Worm (Caenorhabditis elegans) whole organism, L3 larva: Measurements from ENCODE around the gene abhd-5.2.
A peak's percentile ranks its signal among the peaks of the same experiment; 100 is the strongest.

ENCODE experiments used
- R02D3.7 ChIP-seq: fragments of 150-350 bp; optimal IDR thresholded peaks from 2 replicates; lab custom pipeline; 2014; ENCODE audit warnings: missing biosample characterization, missing genetic modification characterization
- ZK546.5 ChIP-seq: sonication (generic microtip); optimal IDR thresholded peaks from 2 replicates; lab custom pipeline; 2017; ENCODE audit warnings: missing biosample characterization, missing genetic modification characterization
- aly-2 ChIP-seq: fragments of 150-350 bp; optimal IDR thresholded peaks from 2 replicates; lab custom pipeline; 2014; ENCODE audit warnings: missing biosample characterization, missing genetic modification characterization
- ceh-16 ChIP-seq: sonication (generic microtip); optimal IDR thresholded peaks from 2 replicates; lab custom pipeline; 2017; ENCODE audit warnings: missing biosample characterization, missing genetic modification characterization
- ceh-82 ChIP-seq: fragments of 150-350 bp; optimal IDR thresholded peaks from 2 replicates; lab custom pipeline; 2014; ENCODE audit warnings: missing biosample characterization, missing genetic modification characterization
- daf-12 ChIP-seq: fragments of 150-350 bp; optimal IDR thresholded peaks from 2 replicates; lab custom pipeline; 2014; ENCODE audit warnings: missing biosample characterization, missing genetic modification reagents, missing genetic modification characterization
- egl-27 ChIP-seq: sonication (generic microtip); optimal IDR thresholded peaks from 4 replicates; lab custom pipeline; 2017; ENCODE audit warnings: missing biosample characterization, missing genetic modification reagents, missing genetic modification characterization
- egl-5 ChIP-seq: fragments of 150-350 bp; optimal IDR thresholded peaks from 2 replicates; lab custom pipeline; 2017; ENCODE audit warnings: missing biosample characterization, missing genetic modification reagents, missing genetic modification characterization, inconsistent platforms
- elt-2 ChIP-seq: sonication (generic microtip); optimal IDR thresholded peaks from 2 replicates; lab custom pipeline; 2016; ENCODE audit warnings: missing genetic modification reagents, mild to moderate bottlenecking, missing genetic modification characterization, missing compliant biosample characterization
- elt-3 ChIP-seq, 3 experiments: fragments of 150-350 bp in 1 of 3; sonication (generic microtip) in 2 of 3; optimal IDR thresholded peaks; 2 replicates in 2 of 3; 4 replicates in 1 of 3; lab custom pipeline; 2014 to 2017; ENCODE audit warnings: missing biosample characterization in 3 of 3, missing genetic modification characterization in 3 of 3
- eor-1 ChIP-seq, 2 experiments: fragments of 150-350 bp; optimal IDR thresholded peaks; 2 replicates each; lab custom pipeline; 2014 to 2018; ENCODE audit warnings: missing biosample characterization in 2 of 2, missing genetic modification characterization in 2 of 2
- fkh-10 ChIP-seq: sonication (generic microtip); optimal IDR thresholded peaks from 2 replicates; lab custom pipeline; 2017; ENCODE audit warnings: missing biosample characterization, missing genetic modification reagents, missing genetic modification characterization
- hmg-11 ChIP-seq: sonication (generic microtip); optimal IDR thresholded peaks from 2 replicates; lab custom pipeline; 2016; ENCODE audit warnings: missing genetic modification characterization, missing compliant biosample characterization
- jun-1 ChIP-seq: fragments of 150-350 bp; optimal IDR thresholded peaks from 2 replicates; lab custom pipeline; 2014; ENCODE audit warnings: missing biosample characterization, missing genetic modification reagents, missing genetic modification characterization
- lin-39 ChIP-seq: fragments of 150-350 bp; optimal IDR thresholded peaks from 2 replicates; lab custom pipeline; 2018; ENCODE audit warnings: missing biosample characterization, missing genetic modification reagents, missing genetic modification characterization
- lsy-12 ChIP-seq: sonication (generic microtip); optimal IDR thresholded peaks from 2 replicates; lab custom pipeline; 2016; ENCODE audit warnings: mild to moderate bottlenecking, missing genetic modification characterization, missing compliant biosample characterization
- mdl-1 ChIP-seq: fragments of 150-350 bp; optimal IDR thresholded peaks from 2 replicates; lab custom pipeline; 2014; ENCODE audit warnings: missing biosample characterization, missing genetic modification characterization
- nfya-1 ChIP-seq: sonication (generic microtip); optimal IDR thresholded peaks from 2 replicates; lab custom pipeline; 2017; ENCODE audit warnings: missing genetic modification characterization, mild to moderate bottlenecking, missing compliant biosample characterization, antibody characterized with exemption, moderate library complexity; ENCODE audit not compliant: insufficient read depth
- nhr-11 ChIP-seq: fragments of 150-350 bp; optimal IDR thresholded peaks from 2 replicates; lab custom pipeline; 2014; ENCODE audit warnings: missing biosample characterization, missing genetic modification characterization
- nhr-12 ChIP-seq: fragments of 150-350 bp; optimal IDR thresholded peaks from 2 replicates; lab custom pipeline; 2014; ENCODE audit warnings: missing biosample characterization, missing genetic modification characterization
- nhr-25 ChIP-seq: sonication (generic microtip); optimal IDR thresholded peaks from 2 replicates; lab custom pipeline; 2017; ENCODE audit warnings: missing biosample characterization, missing genetic modification characterization
- nhr-28 ChIP-seq: fragments of 150-350 bp; optimal IDR thresholded peaks from 2 replicates; lab custom pipeline; 2014; ENCODE audit warnings: missing biosample characterization, missing genetic modification characterization
- nhr-43 ChIP-seq: sonication (generic microtip); optimal IDR thresholded peaks from 2 replicates; lab custom pipeline; 2016; ENCODE audit warnings: mild to moderate bottlenecking, missing genetic modification characterization, missing compliant biosample characterization; ENCODE audit not compliant: poor library complexity, severe bottlenecking
- nhr-67 ChIP-seq: fragments of 150-350 bp; optimal IDR thresholded peaks from 2 replicates; lab custom pipeline; 2014; ENCODE audit warnings: missing biosample characterization, missing genetic modification characterization
- nhr-76 ChIP-seq: fragments of 150-350 bp; sonication (generic microtip); optimal IDR thresholded peaks from 5 replicates; lab custom pipeline; 2014; ENCODE audit warnings: missing biosample characterization, missing genetic modification characterization
- pha-4 ChIP-seq: fragments of 150-350 bp; optimal IDR thresholded peaks from 2 replicates; lab custom pipeline; 2014; ENCODE audit warnings: missing biosample characterization, missing genetic modification reagents, missing genetic modification characterization
- pqm-1 ChIP-seq: fragments of 150-350 bp; optimal IDR thresholded peaks from 2 replicates; lab custom pipeline; 2017; ENCODE audit warnings: missing biosample characterization, missing genetic modification characterization, inconsistent platforms
- sea-2 ChIP-seq: fragments of 150-350 bp; sonication (generic microtip); optimal IDR thresholded peaks from 4 replicates; lab custom pipeline; 2014; ENCODE audit warnings: missing biosample characterization, missing genetic modification reagents, missing genetic modification characterization
- skn-1 ChIP-seq: fragments of 150-350 bp; optimal IDR thresholded peaks from 2 replicates; lab custom pipeline; 2014; ENCODE audit warnings: missing biosample characterization, missing genetic modification characterization
- snpc-4 ChIP-seq: fragments of 150-350 bp; optimal IDR thresholded peaks from 2 replicates; lab custom pipeline; 2014; ENCODE audit warnings: missing biosample characterization, missing genetic modification characterization
- tbx-2 ChIP-seq: sonication (generic microtip); optimal IDR thresholded peaks from 2 replicates; lab custom pipeline; 2016; ENCODE audit warnings: mild to moderate bottlenecking, missing genetic modification characterization, missing compliant biosample characterization
- unc-39 ChIP-seq: sonication (generic microtip); optimal IDR thresholded peaks from 4 replicates; lab custom pipeline; 2017; ENCODE audit warnings: missing biosample characterization, missing genetic modification characterization
- unc-62 ChIP-seq: fragments of 150-350 bp; sonication (generic microtip); optimal IDR thresholded peaks from 4 replicates; lab custom pipeline; 2014; ENCODE audit warnings: missing biosample characterization, missing genetic modification reagents, missing genetic modification characterization
- zag-1 ChIP-seq: fragments of 150-350 bp; optimal IDR thresholded peaks from 2 replicates; lab custom pipeline; 2014; ENCODE audit warnings: missing biosample characterization, missing genetic modification characterization
- ztf-11 ChIP-seq: fragments of 150-350 bp; optimal IDR thresholded peaks from 2 replicates; lab custom pipeline; 2014; ENCODE audit warnings: missing biosample characterization, missing genetic modification characterization

The abhd-5.2 gene

ce11 chrV:4842544-4842943, 1.9 kb upstream of the abhd-5.2 start, which contains the start of the genes cwp-2 and cwp-3:
Gene cwp-2, minus strand, starts transcription at chrV:4842644.
Gene cwp-3, plus strand, starts transcription at chrV:4842836.
- TF ChIP-seq pqm-1 (tag; lab: Kevin White, UChicago), result no peak
- no peak for TF ChIP-seq fkh-10 (GFP tag; lab: Kevin White, UChicago)
- no peak for TF ChIP-seq egl-5 (tag; lab: Kevin White, UChicago)
- TF ChIP-seq nhr-43 (tag; lab: Kevin White, UChicago), result no peak

- no peak for TF ChIP-seq ztf-11
- no peak for TF ChIP-seq egl-27 (tag; lab: Kevin White, UChicago)
- no peak for TF ChIP-seq pqm-1 (tag; lab: Kevin White, UChicago)
- no peak for TF ChIP-seq ZK546.5 (tag; lab: Kevin White, UChicago)
- TF ChIP-seq elt-3 (tag; optimal IDR thresholded peaks at IDR 0.05; lab: Kevin White, UChicago), result no peak
- TF ChIP-seq skn-1 (tag; lab: Kevin White, UChicago), result no peak
- TF ChIP-seq daf-12 (tag; lab: Kevin White, UChicago), result no peak
- no peak for TF ChIP-seq nhr-28
- TF ChIP-seq ceh-16 (tag; lab: Kevin White, UChicago), result no peak
- no peak for TF ChIP-seq egl-5 (tag; lab: Kevin White, UChicago)
- no peak for TF ChIP-seq hmg-11 (tag; lab: Kevin White, UChicago)
- TF ChIP-seq jun-1 (tag; lab: Kevin White, UChicago), result no peak
- no peak for TF ChIP-seq nhr-76 (tag; lab: Kevin White, UChicago)
- TF ChIP-seq tbx-2 (tag; lab: Kevin White, UChicago), result no peak
- TF ChIP-seq nhr-11, result no peak
- no peak for TF ChIP-seq nhr-25 (tag; lab: Kevin White, UChicago)
- no peak for TF ChIP-seq nhr-43 (tag; lab: Kevin White, UChicago)
- TF ChIP-seq snpc-4 (tag; lab: Kevin White, UChicago), result no peak
- no peak for TF ChIP-seq sea-2
Observed at ce11 chrV:4846507-4846906, 2.0 kb downstream of the abhd-5.2 start.

DNA sequence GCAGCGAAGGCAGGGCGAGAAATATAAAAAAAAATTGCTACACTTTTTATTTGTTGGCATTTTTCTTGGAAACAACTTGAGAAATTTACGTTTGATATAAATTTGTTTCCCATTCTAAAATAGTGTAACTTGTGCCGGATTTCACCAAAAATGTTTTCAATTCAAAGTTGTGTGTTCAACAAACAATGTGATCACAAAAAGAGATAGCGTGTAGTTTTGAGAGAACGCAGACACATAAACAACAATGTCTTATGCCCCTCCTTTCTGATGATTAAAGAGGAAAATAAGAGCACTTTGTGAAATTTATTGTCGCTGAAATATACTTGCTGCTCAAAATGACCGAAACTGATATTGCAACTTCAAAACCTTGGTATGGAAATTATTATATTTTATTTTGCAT, 2.9 kb downstream of the abhd-5.2 start, which contains the start of gene abhd-5.1:
abhd-5.1 (plus strand) TSS at position 230 of the 400 bp plus-strand sequence.
- TF ChIP-seq pha-4 (tag; lab: Kevin White, UChicago) (peak; percentile 63), elt-2 (tag; lab: Kevin White, UChicago) (peak; percentile 7), ceh-82 (tag; lab: Kevin White, UChicago) (no peak)

- TF ChIP-seq nhr-43 (tag; lab: Kevin White, UChicago) (no peak), unc-62 (GFP tag; lab: Kevin White, UChicago) (no peak), mdl-1 (no peak), egl-27 (tag; lab: Kevin White, UChicago) (no peak), pha-4 (tag; lab: Kevin White, UChicago) (no peak), nhr-67 (tag; lab: Kevin White, UChicago) (no peak), eor-1 (tag; optimal IDR thresholded peaks at IDR 0.05; lab: Kevin White, UChicago) (no peak), nhr-12 (tag; lab: Kevin White, UChicago) (no peak), ceh-16 (tag; lab: Kevin White, UChicago) (no peak), fkh-10 (GFP tag; lab: Kevin White, UChicago) (no peak), zag-1 (no peak), lsy-12 (tag; lab: Kevin White, UChicago) (no peak), ztf-11 (no peak), pqm-1 (tag; lab: Kevin White, UChicago) (no peak), ZK546.5 (tag; lab: Kevin White, UChicago) (no peak), lin-39 (tag; lab: Kevin White, UChicago) (no peak)
Observed at ce11 chrV:4850446-4850845, 6.0 kb downstream of the abhd-5.2 start.

- TF ChIP-seq nhr-76 (tag; lab: Kevin White, UChicago), result no peak
- TF ChIP-seq mdl-1, result no peak
- TF ChIP-seq skn-1 (tag; lab: Kevin White, UChicago), result no peak
- TF ChIP-seq lsy-12 (tag; lab: Kevin White, UChicago), result no peak
- TF ChIP-seq R02D3.7 (tag; lab: Kevin White, UChicago), result no peak
- no peak for TF ChIP-seq nfya-1 (tag; lab: Kevin White, UChicago)
- no peak for TF ChIP-seq nhr-11
- no peak for TF ChIP-seq unc-39 (tag; lab: Kevin White, UChicago)
- no peak for TF ChIP-seq egl-27 (tag; lab: Kevin White, UChicago)
- TF ChIP-seq aly-2 (tag; lab: Kevin White, UChicago), result no peak
Observed at ce11 chrV:4851138-4851537, 6.7 kb downstream of the abhd-5.2 start, which contains the start of gene nex-4. Gene nex-4, plus strand, starts transcription at chrV:4851438.
